Worm (Caenorhabditis elegans) whole organism, L1 larva: Measurements from ENCODE around the gene Y62H9A.3.

Experiments used
- aly-2 ChIP-seq: fragments of 150-350 bp; optimal IDR thresholded peaks from 2 replicates; lab custom pipeline; 2014; ENCODE audit warnings: missing biosample characterization, missing genetic modification characterization
- lsy-2 ChIP-seq, 2 experiments: fragments of 150-350 bp; optimal IDR thresholded peaks; 2 replicates each; lab custom pipeline; 2014; ENCODE audit warnings: missing biosample characterization in 2 of 2, missing genetic modification characterization in 2 of 2
- nhr-237 ChIP-seq: fragments of 150-350 bp; optimal IDR thresholded peaks from 2 replicates; lab custom pipeline; 2014; ENCODE audit warnings: missing biosample characterization, missing genetic modification characterization

DNA sequence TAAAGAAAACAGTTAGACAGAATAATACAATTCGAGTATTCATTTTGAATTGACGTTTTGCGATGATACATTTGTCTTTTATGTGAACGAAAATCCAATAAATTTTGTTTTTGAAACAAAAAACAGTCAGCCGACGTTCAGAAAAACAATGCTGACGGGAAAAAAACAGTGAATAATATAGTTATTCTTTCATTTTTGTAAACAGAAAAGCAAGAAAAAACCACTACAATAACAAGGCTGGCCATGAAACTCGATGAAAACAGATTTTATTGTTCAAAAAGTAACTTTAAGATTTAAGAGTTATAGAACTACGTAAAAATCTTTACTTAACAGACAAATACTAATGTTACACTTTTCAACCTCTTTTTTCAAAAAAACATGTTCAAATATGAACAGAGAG lies 29.7 kb downstream of the Y62H9A.3 start, which contains the start of gene F54F7.3:
- TF ChIP-seq aly-2 (tag; lab: Kevin White, UChicago), result no peak
- TF ChIP-seq lsy-2 (tag; optimal IDR thresholded peaks at IDR 0.05; lab: Kevin White, UChicago), result no peak
- no peak for TF ChIP-seq nhr-237 (tag; lab: Kevin White, UChicago)
